Fruit fly (Drosophila melanogaster) whole organism, embryonic: Measurements from ENCODE around the gene nAChRalpha5.

Experiments
- Atf-2 ChIP-seq: fragments of 200-800 bp; sonication (Bioruptor generic); optimal IDR thresholded peaks from 2 replicates; lab custom pipeline; 2016; ENCODE audit warnings: missing biosample characterization, missing genetic modification characterization
- Atf6 ChIP-seq: fragments of 200-800 bp; sonication (Bioruptor generic); IDR thresholded peaks from 2 replicates; pipeline ENCODE4 v1.3.6; 2022; ENCODE audit warnings: missing biosample characterization, missing genetic modification characterization
- Bgb ChIP-seq: fragments of 200-800 bp; sonication (Bioruptor generic); IDR thresholded peaks from 2 replicates; pipeline ENCODE4 v1.3.6; 2022; ENCODE audit warnings: missing biosample characterization, missing genetic modification characterization; ENCODE audit not compliant: partially characterized antibody
- Blimp-1 ChIP-seq: fragments of 200-800 bp; sonication (Bioruptor generic); optimal IDR thresholded peaks from 3 replicates; lab custom pipeline; 2018; ENCODE audit warnings: missing biosample characterization, missing genetic modification characterization, mild to moderate bottlenecking, moderate library complexity, missing genetic modification reagents
- CG10267 ChIP-seq: fragments of 200-800 bp; sonication (Bioruptor generic); optimal IDR thresholded peaks from 2 replicates; lab custom pipeline; 2018; ENCODE audit warnings: missing biosample characterization, mild to moderate bottlenecking, missing genetic modification characterization, moderate library complexity
- CG10321 ChIP-seq: fragments of 200-800 bp; sonication (Bioruptor generic); IDR thresholded peaks from 2 replicates; pipeline ENCODE4 v1.3.6; 2022; ENCODE audit warnings: missing biosample characterization, missing genetic modification characterization
- CG10654 ChIP-seq: fragments of 200-800 bp; sonication (Bioruptor generic); optimal IDR thresholded peaks from 2 replicates; lab custom pipeline; 2016; ENCODE audit warnings: missing biosample characterization, missing genetic modification characterization
- CG12391 ChIP-seq: fragments of 200-800 bp; sonication (Bioruptor generic); optimal IDR thresholded peaks from 3 replicates; lab custom pipeline; 2018; ENCODE audit warnings: missing biosample characterization, mild to moderate bottlenecking, missing genetic modification characterization, moderate library complexity
- CG14014 ChIP-seq: fragments of 200-800 bp; sonication (Bioruptor generic); IDR thresholded peaks from 2 replicates; pipeline ENCODE4 v1.3.6; 2022; ENCODE audit warnings: missing biosample characterization, missing genetic modification characterization
- CG15011 ChIP-seq: fragments of 200-800 bp; sonication (Bioruptor generic); optimal IDR thresholded peaks from 3 replicates; lab custom pipeline; 2018; ENCODE audit warnings: missing biosample characterization, mild to moderate bottlenecking, missing genetic modification characterization
- CG17186 ChIP-seq: fragments of 200-800 bp; sonication (Bioruptor generic); optimal IDR thresholded peaks from 3 replicates; lab custom pipeline; 2017; ENCODE audit warnings: missing biosample characterization, missing genetic modification reagents, missing genetic modification characterization
- CG33557 ChIP-seq: fragments of 200-800 bp; sonication (Bioruptor generic); optimal IDR thresholded peaks from 2 replicates; lab custom pipeline; 2019; ENCODE audit warnings: missing biosample characterization, mild to moderate bottlenecking, missing genetic modification characterization, moderate library complexity
- CG34224 ChIP-seq: fragments of 200-800 bp; sonication (Bioruptor generic); IDR thresholded peaks from 3 replicates; pipeline ENCODE4 v1.3.6; 2022; ENCODE audit warnings: missing biosample characterization, missing genetic modification characterization; ENCODE audit not compliant: partially characterized antibody
- CG4617 ChIP-seq: fragments of 200-800 bp; sonication (Bioruptor generic); optimal IDR thresholded peaks from 3 replicates; lab custom pipeline; 2016; ENCODE audit warnings: missing biosample characterization, missing genetic modification characterization, borderline replicate concordance
- CG4854 ChIP-seq: fragments of 200-800 bp; sonication (Bioruptor generic); optimal IDR thresholded peaks from 2 replicates; lab custom pipeline; 2016; ENCODE audit warnings: missing biosample characterization, missing genetic modification characterization, inconsistent platforms
- CG5245 ChIP-seq: fragments of 200-800 bp; sonication (Bioruptor generic); optimal IDR thresholded peaks from 3 replicates; lab custom pipeline; 2016; ENCODE audit warnings: missing biosample characterization, missing genetic modification characterization
- CG6854 ChIP-seq: fragments of 200-800 bp; sonication (Bioruptor generic); optimal IDR thresholded peaks from 3 replicates; lab custom pipeline; 2017; ENCODE audit warnings: missing biosample characterization, mild to moderate bottlenecking, missing genetic modification characterization
- D ChIP-seq, 2 experiments: fragments of 200-800 bp in 1 of 2; fragments of >200 bp in 1 of 2; sonication (Bioruptor generic) in 1 of 2; optimal IDR thresholded peaks; 2 replicates in 1 of 2; 3 replicates in 1 of 2; lab custom pipeline; 2017; ENCODE audit warnings: mild to moderate bottlenecking in 1 of 2, missing biosample characterization in 1 of 2, missing genetic modification characterization in 1 of 2, missing genetic modification reagents in 1 of 2
- D19A ChIP-seq: fragments of 200-800 bp; optimal IDR thresholded peaks from 3 replicates; lab custom pipeline; 2019; ENCODE audit warnings: missing biosample characterization, mild to moderate bottlenecking, missing genetic modification characterization, moderate library complexity
- E2f1 ChIP-seq: fragments of 200-800 bp; sonication (Bioruptor generic); IDR thresholded peaks from 2 replicates; pipeline ENCODE4 v1.3.6; 2022; ENCODE audit warnings: missing biosample characterization, missing genetic modification characterization
- GATAe ChIP-seq: fragments of 200-800 bp; sonication (Bioruptor generic); conservative IDR thresholded peaks from 2 replicates; pipeline ENCODE4 v1.3.6; 2022; ENCODE audit warnings: missing biosample characterization, missing genetic modification characterization
- H2.0 ChIP-seq: fragments of 200-800 bp; sonication (Bioruptor generic); IDR thresholded peaks from 2 replicates; pipeline ENCODE4 v1.3.6; 2022; ENCODE audit warnings: missing biosample characterization, missing genetic modification characterization
- Hr3 ChIP-seq: fragments of 200-800 bp; sonication (Bioruptor generic); optimal IDR thresholded peaks from 3 replicates; lab custom pipeline; 2016; ENCODE audit warnings: missing biosample characterization, missing genetic modification characterization
- Lpt ChIP-seq: fragments of >200 bp; optimal IDR thresholded peaks from 2 replicates; lab custom pipeline; 2018; ENCODE audit warnings: missing biosample characterization, missing genetic modification characterization
- Mad ChIP-seq: fragments of 200-800 bp; sonication (Bioruptor generic); optimal IDR thresholded peaks from 2 replicates; lab custom pipeline; 2016; ENCODE audit warnings: missing biosample characterization, missing genetic modification characterization
- Opbp ChIP-seq: fragments of 200-800 bp; sonication (Bioruptor generic); IDR thresholded peaks from 3 replicates; pipeline ENCODE4 v1.3.6; 2022; ENCODE audit warnings: missing biosample characterization, missing genetic modification characterization; ENCODE audit not compliant: partially characterized antibody
- PHDP ChIP-seq: fragments of 200-800 bp; sonication (Bioruptor generic); optimal IDR thresholded peaks from 3 replicates; lab custom pipeline; 2018; ENCODE audit warnings: missing biosample characterization, mild to moderate bottlenecking, missing genetic modification characterization, moderate library complexity
- Rfx ChIP-seq: fragments of 200-800 bp; sonication (Bioruptor generic); IDR thresholded peaks from 2 replicates; pipeline ENCODE4 v1.3.6; 2022; ENCODE audit warnings: missing biosample characterization, missing genetic modification characterization
- cg ChIP-seq: fragments of 200-800 bp; sonication (Bioruptor generic); optimal IDR thresholded peaks from 3 replicates; lab custom pipeline; 2019; ENCODE audit warnings: missing biosample characterization, mild to moderate bottlenecking, missing genetic modification characterization, moderate library complexity
- da ChIP-seq: fragments of 200-800 bp; sonication (Bioruptor generic); optimal IDR thresholded peaks from 2 replicates; lab custom pipeline; 2016; ENCODE audit warnings: missing biosample characterization, missing genetic modification characterization
- dmrt99B ChIP-seq: fragments of 200-800 bp; sonication (Bioruptor generic); optimal IDR thresholded peaks from 2 replicates; lab custom pipeline; 2018; ENCODE audit warnings: missing biosample characterization, mild to moderate bottlenecking, missing genetic modification characterization, moderate library complexity
- gfzf ChIP-seq: fragments of 200-800 bp; sonication (Bioruptor generic); optimal IDR thresholded peaks from 2 replicates; lab custom pipeline; 2016; ENCODE audit warnings: missing biosample characterization, mild to moderate bottlenecking, missing genetic modification characterization, moderate library complexity
- hb ChIP-seq: fragments of 200-800 bp; sonication (Bioruptor generic); IDR thresholded peaks from 3 replicates; pipeline ENCODE4 v1.3.6; 2022; ENCODE audit warnings: missing biosample characterization, missing genetic modification characterization; ENCODE audit not compliant: partially characterized antibody
- hbn ChIP-seq: fragments of 200-800 bp; sonication (Bioruptor generic); IDR thresholded peaks from 2 replicates; pipeline ENCODE4 v1.3.6; 2022; ENCODE audit warnings: missing biosample characterization, missing genetic modification characterization; ENCODE audit not compliant: partially characterized antibody
- mam ChIP-seq: fragments of 200-800 bp; sonication (Bioruptor generic); optimal IDR thresholded peaks from 3 replicates; lab custom pipeline; 2016; ENCODE audit warnings: missing biosample characterization, missing genetic modification characterization
- nau ChIP-seq: fragments of 200-800 bp; sonication (Bioruptor generic); optimal IDR thresholded peaks from 3 replicates; lab custom pipeline; 2017; ENCODE audit warnings: missing biosample characterization, mild to moderate bottlenecking, missing genetic modification characterization, missing genetic modification reagents
- onecut ChIP-seq: fragments of 200-800 bp; sonication (Bioruptor generic); IDR thresholded peaks from 2 replicates; pipeline ENCODE4 v1.3.6; 2022; ENCODE audit warnings: missing biosample characterization, missing genetic modification characterization
- p53 ChIP-seq: fragments of 200-800 bp; sonication (Bioruptor generic); optimal IDR thresholded peaks from 2 replicates; lab custom pipeline; 2016; ENCODE audit warnings: missing biosample characterization, missing genetic modification characterization
- salm ChIP-seq: fragments of 200-800 bp; sonication (Bioruptor generic); optimal IDR thresholded peaks from 2 replicates; lab custom pipeline; 2018; ENCODE audit warnings: missing biosample characterization, mild to moderate bottlenecking, missing genetic modification characterization
- sd ChIP-seq: fragments of 200-800 bp; sonication (Bioruptor generic); optimal IDR thresholded peaks from 3 replicates; lab custom pipeline; 2018; ENCODE audit warnings: missing biosample characterization, mild to moderate bottlenecking, missing genetic modification characterization, moderate library complexity
- seq ChIP-seq: fragments of 200-800 bp; sonication (Bioruptor generic); IDR thresholded peaks from 2 replicates; pipeline ENCODE4 v1.3.6; 2022; ENCODE audit warnings: missing biosample characterization, missing genetic modification characterization
- tap ChIP-seq: fragments of 200-800 bp; optimal IDR thresholded peaks from 3 replicates; lab custom pipeline; 2019; ENCODE audit warnings: missing biosample characterization, mild to moderate bottlenecking, missing genetic modification characterization, moderate library complexity
- tgo ChIP-seq: fragments of 200-800 bp; sonication (Bioruptor generic); IDR thresholded peaks from 3 replicates; pipeline ENCODE4 v1.3.6; 2022; ENCODE audit warnings: missing biosample characterization, missing genetic modification characterization
- tna ChIP-seq: fragments of 200-800 bp; sonication (Bioruptor generic); IDR thresholded peaks from 2 replicates; pipeline ENCODE4 v1.3.6; 2022; ENCODE audit warnings: missing biosample characterization, missing genetic modification characterization; ENCODE audit not compliant: partially characterized antibody
- wdn ChIP-seq: fragments of 200-800 bp; sonication (Bioruptor generic); IDR thresholded peaks from 2 replicates; pipeline ENCODE4 v1.3.6; 2022; ENCODE audit warnings: missing biosample characterization, missing genetic modification characterization
- wor ChIP-seq: fragments of 200-800 bp; sonication (Bioruptor generic); IDR thresholded peaks from 2 replicates; pipeline ENCODE4 v1.3.6; 2022; ENCODE audit warnings: missing biosample characterization, missing genetic modification characterization
- zen2 ChIP-seq: fragments of 200-800 bp; sonication (Bioruptor generic); IDR thresholded peaks from 3 replicates; pipeline ENCODE4 v1.3.6; 2022; ENCODE audit warnings: missing biosample characterization, missing genetic modification characterization; ENCODE audit not compliant: partially characterized antibody
- zf30C ChIP-seq: fragments of 200-800 bp; sonication (Bioruptor generic); optimal IDR thresholded peaks from 3 replicates; lab custom pipeline; 2018; ENCODE audit warnings: missing biosample characterization, mild to moderate bottlenecking, missing genetic modification characterization

The nAChRalpha5 gene

dm6 chr2L:14011591-14012303, 28.2 kb upstream of the nAChRalpha5 start (continued):
- no peak for TF ChIP-seq zen2
- no peak for TF ChIP-seq hbn (GFP tag; lab: Robert Waterston, UW)
- peak; percentile 49 for TF ChIP-seq dmrt99B (tag; lab: Kevin White, UChicago)
- no peak for TF ChIP-seq da (GFP tag; lab: Kevin White, UChicago)
- no peak for TF ChIP-seq CG4617 (GFP tag; lab: Kevin White, UChicago)
- TF ChIP-seq CG15011 (GFP tag; lab: Kevin White, UChicago) = peak; percentile 21
- no peak for TF ChIP-seq GATAe
- TF ChIP-seq seq (GFP tag; lab: Robert Waterston, UW) = no peak
- peak; percentile 67; the same call in 1 of the 2 replicates for TF ChIP-seq Bgb (GFP tag; lab: Robert Waterston, UW)
- TF ChIP-seq CG12391 (tag; lab: Kevin White, UChicago) = no peak
- no peak for TF ChIP-seq zf30C
- TF ChIP-seq tap (tag; lab: Kevin White, UChicago) = peak; percentile 47
- no peak for TF ChIP-seq tna (GFP tag; lab: Robert Waterston, UW)
- peak; percentile 41 for TF ChIP-seq Blimp-1
- TF ChIP-seq salm (tag; lab: Kevin White, UChicago) = no peak
- TF ChIP-seq H2.0 = peak; percentile 53; the same call in 1 of the 2 replicates
- no peak for TF ChIP-seq hb (GFP tag; lab: Robert Waterston, UW)
- no peak for TF ChIP-seq Mad (GFP tag; lab: Kevin White, UChicago)
- TF ChIP-seq Atf6 = peak; percentile 75
- no peak for TF ChIP-seq p53
- TF ChIP-seq cg (GFP tag; lab: Kevin White, UChicago) = no peak
- no peak; the same call in 2 of the 3 replicates for TF ChIP-seq tgo (GFP tag; lab: Robert Waterston, UW)
- TF ChIP-seq Atf-2 (GFP tag; lab: Kevin White, UChicago) = no peak
- peak; percentile 48; the same call in 1 of the 2 replicates for TF ChIP-seq onecut
- TF ChIP-seq Rfx (GFP tag; lab: Robert Waterston, UW) = peak; percentile 83
- no peak for TF ChIP-seq CG33557 (GFP tag; lab: Kevin White, UChicago)
- TF ChIP-seq CG17186 (GFP tag; lab: Kevin White, UChicago) = no peak
- TF ChIP-seq D (optimal IDR thresholded peaks at IDR 0.05; lab: Kevin White, UChicago) = no peak
- TF ChIP-seq D (GFP tag; optimal IDR thresholded peaks at IDR 0.05; lab: Kevin White, UChicago) = no peak
- no peak for TF ChIP-seq CG10654 (GFP tag; lab: Kevin White, UChicago)
- peak; percentile 38; the same call in 1 of the 2 replicates for TF ChIP-seq E2f1 (GFP tag; lab: Robert Waterston, UW)
- no peak for TF ChIP-seq CG5245 (GFP tag; lab: Kevin White, UChicago)
- TF ChIP-seq mam (GFP tag; lab: Kevin White, UChicago) = peak; percentile 22
- TF ChIP-seq CG10267 (tag; lab: Kevin White, UChicago) = no peak
- TF ChIP-seq CG34224 (GFP tag; lab: Robert Waterston, UW) = no peak; the same call in 2 of the 3 replicates
- peak; percentile 71; the same call in 2 of the 3 replicates for TF ChIP-seq Opbp (GFP tag; lab: Robert Waterston, UW)
- 0 out of 2 replicates have a peak, but pooled peaks have one; percentile 59 for TF ChIP-seq CG14014 (GFP tag; lab: Robert Waterston, UW)
- no peak for TF ChIP-seq sd (tag; lab: Kevin White, UChicago)
- TF ChIP-seq PHDP (tag; lab: Kevin White, UChicago) = peak; percentile 56
- peak; percentile 40 for TF ChIP-seq D19A (tag; lab: Kevin White, UChicago)
- no peak for TF ChIP-seq wor (GFP tag; lab: Robert Waterston, UW)
- TF ChIP-seq nau (GFP tag; lab: Kevin White, UChicago) = no peak
- no peak for TF ChIP-seq gfzf (GFP tag; lab: Kevin White, UChicago)
- no peak for TF ChIP-seq CG10321 (GFP tag; lab: Robert Waterston, UW)
- TF ChIP-seq CG4854 = peak; percentile 35
- TF ChIP-seq CG6854 (GFP tag; lab: Kevin White, UChicago) = peak; percentile 34
- peak; percentile 41; the same call in 1 of the 2 replicates for TF ChIP-seq wdn (GFP tag; lab: Robert Waterston, UW)
- TF ChIP-seq Lpt (GFP tag; lab: Kevin White, UChicago) = no peak
- no peak for TF ChIP-seq Hr3 (GFP tag; lab: Kevin White, UChicago)
